Worm (Caenorhabditis elegans) whole organism, young adult: ENCODE measurements around the gene fbxb-16.

Experiments
- F23B12.7 ChIP-seq: sonication (generic microtip); optimal IDR thresholded peaks from 2 replicates; lab custom pipeline; 2017; ENCODE audit warnings: missing genetic modification characterization, mild to moderate bottlenecking, missing compliant biosample characterization, antibody characterized with exemption, moderate library complexity; ENCODE audit not compliant: insufficient read depth
- cebp-2 ChIP-seq: fragments of 200-800 bp; sonication (Bioruptor generic); IDR thresholded peaks from 2 replicates; pipeline ENCODE4 v1.3.6; 2022; ENCODE audit warnings: missing genetic modification characterization, missing compliant biosample characterization
- ceh-27 ChIP-seq: fragments of 200-800 bp; sonication (Bioruptor generic); optimal IDR thresholded peaks from 2 replicates; lab custom pipeline; 2018; ENCODE audit warnings: mild to moderate bottlenecking, missing genetic modification characterization, moderate library complexity, missing compliant biosample characterization
- efl-1 ChIP-seq: fragments of 150-350 bp; optimal IDR thresholded peaks from 2 replicates; lab custom pipeline; 2014; ENCODE audit warnings: missing biosample characterization, missing genetic modification reagents, missing genetic modification characterization
- ets-4 ChIP-seq: fragments of 200-800 bp; sonication (Bioruptor generic); optimal IDR thresholded peaks from 2 replicates; lab custom pipeline; 2018; ENCODE audit warnings: mild to moderate bottlenecking, missing genetic modification characterization, missing compliant biosample characterization
- him-1 ChIP-seq: sonication (generic microtip); optimal IDR thresholded peaks from 2 replicates; lab custom pipeline; 2016; ENCODE audit warnings: missing genotype, missing genetic modification reagents, missing genetic modification characterization, missing compliant biosample characterization
- lag-1 ChIP-seq: fragments of 200-800 bp; sonication (Bioruptor generic); IDR thresholded peaks from 2 replicates; pipeline ENCODE4 v1.3.6; 2022; ENCODE audit warnings: missing genetic modification reagents, missing genetic modification characterization, missing compliant biosample characterization
- lin-35 ChIP-seq, 3 experiments: fragments of 150-350 bp in 2 of 3; sonication (generic microtip) in 1 of 3; optimal IDR thresholded peaks; 2 replicates each; lab custom pipeline; 2014 to 2018; ENCODE audit warnings: missing biosample characterization in 3 of 3, missing genetic modification characterization in 3 of 3, missing genetic modification reagents in 3 of 3
- lin-40 ChIP-seq: sonication (generic microtip); optimal IDR thresholded peaks from 2 replicates; lab custom pipeline; 2016; ENCODE audit warnings: missing genetic modification characterization, mild to moderate bottlenecking, missing compliant biosample characterization, missing genotype, missing genetic modification reagents
- madf-8 ChIP-seq: fragments of 200-800 bp; sonication (Bioruptor generic); conservative IDR thresholded peaks from 2 replicates; pipeline ENCODE4 v1.3.6; 2022; ENCODE audit warnings: missing genetic modification reagents, missing genetic modification characterization, missing compliant biosample characterization
- nfya-1 ChIP-seq: sonication (generic microtip); optimal IDR thresholded peaks from 2 replicates; lab custom pipeline; 2017; ENCODE audit warnings: antibody characterized with exemption, missing compliant biosample characterization, missing genetic modification characterization, borderline replicate concordance; ENCODE audit not compliant: insufficient read depth
- unc-130 ChIP-seq: sonication (generic microtip); optimal IDR thresholded peaks from 2 replicates; lab custom pipeline; 2016; ENCODE audit warnings: missing genetic modification reagents, missing genetic modification characterization, missing compliant biosample characterization
- ztf-3 ChIP-seq: fragments of 200-800 bp; sonication (Bioruptor generic); optimal IDR thresholded peaks from 2 replicates; lab custom pipeline; 2018; ENCODE audit warnings: mild to moderate bottlenecking, missing genetic modification characterization, missing compliant biosample characterization

- TF ChIP-seq ztf-3 (GFP tag; lab: Kevin White, UChicago) (no peak), madf-8 (GFP tag; lab: Robert Waterston, UW) (no peak), cebp-2 (GFP tag; lab: Robert Waterston, UW) (no peak), him-1 (tag; lab: Kevin White, UChicago) (no peak), ets-4 (GFP tag; lab: Kevin White, UChicago) (no peak), unc-130 (GFP tag; lab: Kevin White, UChicago) (no peak), efl-1 (GFP tag; lab: Kevin White, UChicago) (no peak), lag-1 (GFP tag; lab: Robert Waterston, UW) (no peak), F23B12.7 (tag; lab: Kevin White, UChicago) (no peak), lin-40 (tag; lab: Kevin White, UChicago) (no peak), nfya-1 (tag; lab: Kevin White, UChicago) (no peak), ceh-27 (GFP tag; lab: Kevin White, UChicago) (no peak), lin-35 (GFP tag; optimal IDR thresholded peaks at IDR 0.05; lab: Kevin White, UChicago) (no peak)
Observed at ce11 chrII:1605010-1605409, 46.7 kb downstream of the fbxb-16 start.
